Fruit fly (Drosophila melanogaster) whole organism, pupa: Measurements from ENCODE around the gene CG5342.

Experiments
- CG10348 ChIP-seq: fragments of 200-800 bp; sonication (Bioruptor generic); IDR thresholded peaks from 2 replicates; pipeline ENCODE4 v1.3.6; 2022; ENCODE audit warnings: missing biosample characterization, missing genetic modification characterization
- CG13204 ChIP-seq: fragments of 200-800 bp; sonication (Bioruptor generic); optimal IDR thresholded peaks from 2 replicates; lab custom pipeline; 2018; ENCODE audit warnings: missing biosample characterization, mild to moderate bottlenecking, missing genetic modification characterization, moderate library complexity
- CG15710 ChIP-seq: fragments of 200-800 bp; sonication (Bioruptor generic); optimal IDR thresholded peaks from 2 replicates; lab custom pipeline; 2018; ENCODE audit warnings: missing biosample characterization, mild to moderate bottlenecking, missing genetic modification characterization, moderate library complexity
- CG32121 ChIP-seq: fragments of 200-800 bp; sonication (Bioruptor generic); IDR thresholded peaks from 2 replicates; pipeline ENCODE4 v1.3.6; 2022; ENCODE audit warnings: missing biosample characterization, missing genetic modification characterization
- CG8159 ChIP-seq: fragments of 200-800 bp; sonication (Bioruptor generic); optimal IDR thresholded peaks from 3 replicates; lab custom pipeline; 2018; ENCODE audit warnings: missing biosample characterization, mild to moderate bottlenecking, missing genetic modification characterization, moderate library complexity
- CG8301 ChIP-seq: fragments of 200-800 bp; sonication (Bioruptor generic); optimal IDR thresholded peaks from 2 replicates; lab custom pipeline; 2018; ENCODE audit warnings: missing biosample characterization, mild to moderate bottlenecking, missing genetic modification characterization
- EcR ChIP-seq: fragments of 200-800 bp; sonication (Bioruptor generic); optimal IDR thresholded peaks from 3 replicates; lab custom pipeline; 2019; ENCODE audit warnings: missing biosample characterization, missing genetic modification characterization, mild to moderate bottlenecking, moderate library complexity, missing genetic modification reagents
- Pif1B ChIP-seq: fragments of 200-800 bp; sonication (Bioruptor generic); optimal IDR thresholded peaks from 3 replicates; lab custom pipeline; 2016; ENCODE audit warnings: missing biosample characterization, missing genetic modification characterization
- fd96Ca ChIP-seq: fragments of 200-800 bp; sonication (Bioruptor generic); IDR thresholded peaks from 3 replicates; pipeline ENCODE4 v1.3.6; 2022; ENCODE audit warnings: missing biosample characterization, missing genetic modification characterization
- rn ChIP-seq: fragments of 200-800 bp; sonication (Bioruptor generic); IDR thresholded peaks from 2 replicates; pipeline ENCODE4 v1.3.6; 2022; ENCODE audit warnings: missing biosample characterization, missing genetic modification characterization

DNA sequence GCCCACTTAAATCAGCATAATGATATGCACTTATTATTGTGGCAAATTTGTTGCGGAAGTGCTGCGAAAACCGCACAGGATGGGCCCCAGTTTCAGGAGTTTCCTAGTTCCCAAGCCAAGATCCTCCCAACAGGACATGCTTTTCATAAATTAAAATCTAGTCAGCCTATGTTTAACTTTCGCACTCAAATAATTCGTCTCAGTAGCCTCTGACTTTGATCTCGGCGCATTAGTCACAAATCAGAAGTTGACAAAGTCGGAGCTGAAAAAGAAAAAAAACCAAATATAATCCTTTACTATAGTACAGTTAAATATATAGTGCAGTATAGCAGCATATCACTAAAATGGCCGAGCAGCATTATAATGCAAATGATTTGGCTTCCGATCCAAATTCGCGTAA is 24.8 kb upstream of the CG5342 start, which contains the start of gene CG14708:
- no peak for TF ChIP-seq CG10348
- TF ChIP-seq CG13204 (GFP tag; lab: Kevin White, UChicago) = no peak
- no peak for TF ChIP-seq CG8159
- TF ChIP-seq CG15710 (tag; lab: Kevin White, UChicago) = no peak
- TF ChIP-seq Pif1B = no peak
- TF ChIP-seq EcR = no peak
- no peak for TF ChIP-seq CG8301
- no peak for TF ChIP-seq fd96Ca (GFP tag; lab: Robert Waterston, UW)
- no peak for TF ChIP-seq rn (GFP tag; lab: Robert Waterston, UW)
- TF ChIP-seq CG32121 = no peak
